Worm (Caenorhabditis elegans): ENCODE results near the gene fbxa-128.
"Not testable (repeated sequence)": the region's sequence is repeated elsewhere in the genome, so short reads cannot be mapped to it uniquely, and the experiment has no call there.

- not testable (repeated sequence) for TF ChIP-seq ces-1 (GFP tag; optimal IDR thresholded peaks at IDR 0.05); ama-1 (optimal IDR thresholded peaks at IDR 0.05); ztf-11 (tag; optimal IDR thresholded peaks at IDR 0.05)
Observed at ce11 chrIII:11160559-11160958, 21.6 kb upstream of the fbxa-128 start.
